Worm (Caenorhabditis elegans) whole organism, mixed stage, embryonic: ENCODE data around the gene C54F6.15.

Experiments
- M03D4.4 ChIP-seq: sonication (generic microtip); optimal IDR thresholded peaks from 2 replicates; lab custom pipeline; 2017; ENCODE audit warnings: mild to moderate bottlenecking, missing genetic modification characterization, missing compliant biosample characterization
- blmp-1 ChIP-seq: fragments of 150-350 bp; optimal IDR thresholded peaks from 2 replicates; lab custom pipeline; 2014; ENCODE audit warnings: missing biosample characterization, missing genetic modification characterization
- ceh-39 ChIP-seq: fragments of 150-350 bp; optimal IDR thresholded peaks from 2 replicates; lab custom pipeline; 2014; ENCODE audit warnings: missing biosample characterization, missing genetic modification characterization
- ceh-43 ChIP-seq: fragments of 200-800 bp; sonication (Bioruptor generic); optimal IDR thresholded peaks from 2 replicates; lab custom pipeline; 2018; ENCODE audit warnings: mild to moderate bottlenecking, missing genetic modification characterization, moderate library complexity, missing compliant biosample characterization
- ceh-83 ChIP-seq: fragments of 200-800 bp; sonication (Bioruptor generic); optimal IDR thresholded peaks from 2 replicates; lab custom pipeline; 2018; ENCODE audit warnings: mild to moderate bottlenecking, missing genetic modification characterization, missing compliant biosample characterization
- ces-1 ChIP-seq: fragments of 150-350 bp; optimal IDR thresholded peaks from 2 replicates; lab custom pipeline; 2014; ENCODE audit warnings: missing biosample characterization, missing genetic modification reagents, missing genetic modification characterization
- cnd-1 ChIP-seq: fragments of 200-800 bp; sonication (Bioruptor generic); optimal IDR thresholded peaks from 2 replicates; lab custom pipeline; 2018; ENCODE audit warnings: mild to moderate bottlenecking, missing genetic modification characterization, missing compliant biosample characterization
- elt-1 ChIP-seq: sonication (generic microtip); optimal IDR thresholded peaks from 2 replicates; lab custom pipeline; 2017; ENCODE audit warnings: missing genetic modification characterization, mild to moderate bottlenecking, missing compliant biosample characterization, antibody characterized with exemption, moderate library complexity, borderline replicate concordance; ENCODE audit not compliant: insufficient read depth
- elt-3 ChIP-seq: fragments of 150-350 bp; optimal IDR thresholded peaks from 2 replicates; lab custom pipeline; 2014; ENCODE audit warnings: missing biosample characterization, missing genetic modification characterization
- flh-1 ChIP-seq: fragments of 200-800 bp; sonication (Bioruptor generic); optimal IDR thresholded peaks from 2 replicates; lab custom pipeline; 2018; ENCODE audit warnings: mild to moderate bottlenecking, missing genetic modification characterization, moderate library complexity, missing compliant biosample characterization
- ham-2 ChIP-seq: fragments of 200-800 bp; sonication (Bioruptor generic); optimal IDR thresholded peaks from 2 replicates; lab custom pipeline; 2018; ENCODE audit warnings: mild to moderate bottlenecking, missing genetic modification characterization, missing compliant biosample characterization
- hlh-1 ChIP-seq: fragments of 150-350 bp; optimal IDR thresholded peaks from 2 replicates; lab custom pipeline; 2014; ENCODE audit warnings: missing biosample characterization, missing genetic modification reagents, missing genetic modification characterization
- lin-32 ChIP-seq: fragments of 200-800 bp; sonication (Bioruptor generic); optimal IDR thresholded peaks from 2 replicates; lab custom pipeline; 2018; ENCODE audit warnings: mild to moderate bottlenecking, missing genetic modification characterization, missing compliant biosample characterization
- lsy-2 ChIP-seq: fragments of 150-350 bp; optimal IDR thresholded peaks from 2 replicates; lab custom pipeline; 2014; ENCODE audit warnings: missing biosample characterization, missing genetic modification characterization
- mab-5 ChIP-seq: fragments of 150-350 bp; optimal IDR thresholded peaks from 2 replicates; lab custom pipeline; 2014; ENCODE audit warnings: missing biosample characterization, missing genetic modification characterization
- mls-2 ChIP-seq: sonication (generic microtip); optimal IDR thresholded peaks from 2 replicates; lab custom pipeline; 2016; ENCODE audit warnings: mild to moderate bottlenecking, missing genetic modification characterization, moderate library complexity, missing compliant biosample characterization
- nhr-2 ChIP-seq: fragments of 150-350 bp; optimal IDR thresholded peaks from 2 replicates; lab custom pipeline; 2014; ENCODE audit warnings: missing biosample characterization, missing genetic modification characterization
- nhr-237 ChIP-seq: fragments of 150-350 bp; optimal IDR thresholded peaks from 2 replicates; lab custom pipeline; 2014; ENCODE audit warnings: missing biosample characterization, missing genetic modification characterization
- nhr-28 ChIP-seq: fragments of 150-350 bp; optimal IDR thresholded peaks from 2 replicates; lab custom pipeline; 2014; ENCODE audit warnings: missing biosample characterization, missing genetic modification characterization
- nhr-76 ChIP-seq: sonication (generic microtip); optimal IDR thresholded peaks from 2 replicates; lab custom pipeline; 2017; ENCODE audit warnings: missing biosample characterization, missing genetic modification characterization
- pha-4 ChIP-seq: fragments of 150-350 bp; optimal IDR thresholded peaks from 2 replicates; lab custom pipeline; 2018; ENCODE audit warnings: missing biosample characterization, missing genetic modification reagents, missing genetic modification characterization
- sem-2 ChIP-seq: fragments of 200-800 bp; sonication (Bioruptor generic); optimal IDR thresholded peaks from 2 replicates; lab custom pipeline; 2018; ENCODE audit warnings: mild to moderate bottlenecking, missing genetic modification characterization, missing compliant biosample characterization
- snpc-4 ChIP-seq: fragments of 150-350 bp; optimal IDR thresholded peaks from 2 replicates; lab custom pipeline; 2014; ENCODE audit warnings: missing biosample characterization, missing genetic modification characterization
- sptf-1 ChIP-seq: sonication (generic microtip); optimal IDR thresholded peaks from 2 replicates; lab custom pipeline; 2017; ENCODE audit warnings: mild to moderate bottlenecking, missing genetic modification characterization, moderate library complexity, missing compliant biosample characterization
- tbx-8 ChIP-seq: fragments of 200-800 bp; sonication (Bioruptor generic); optimal IDR thresholded peaks from 2 replicates; lab custom pipeline; 2018; ENCODE audit warnings: mild to moderate bottlenecking, missing genetic modification characterization, moderate library complexity, missing compliant biosample characterization
- unc-120 ChIP-seq: sonication (generic microtip); optimal IDR thresholded peaks from 2 replicates; lab custom pipeline; 2017; ENCODE audit warnings: missing genetic modification characterization, missing compliant biosample characterization; ENCODE audit not compliant: poor library complexity, severe bottlenecking
- unc-39 ChIP-seq: fragments of 150-350 bp; optimal IDR thresholded peaks from 2 replicates; lab custom pipeline; 2014; ENCODE audit warnings: missing biosample characterization, missing genetic modification characterization
- unc-62 ChIP-seq: fragments of 150-350 bp; optimal IDR thresholded peaks from 2 replicates; lab custom pipeline; 2014; ENCODE audit warnings: missing biosample characterization, missing genetic modification reagents, missing genetic modification characterization
- zip-8 ChIP-seq: fragments of 150-350 bp; optimal IDR thresholded peaks from 2 replicates; lab custom pipeline; 2014; ENCODE audit warnings: missing biosample characterization, missing genetic modification characterization
- ztf-11 ChIP-seq: fragments of 150-350 bp; optimal IDR thresholded peaks from 2 replicates; lab custom pipeline; 2014; ENCODE audit warnings: missing biosample characterization, missing genetic modification characterization

Gene C54F6.15

DNA sequence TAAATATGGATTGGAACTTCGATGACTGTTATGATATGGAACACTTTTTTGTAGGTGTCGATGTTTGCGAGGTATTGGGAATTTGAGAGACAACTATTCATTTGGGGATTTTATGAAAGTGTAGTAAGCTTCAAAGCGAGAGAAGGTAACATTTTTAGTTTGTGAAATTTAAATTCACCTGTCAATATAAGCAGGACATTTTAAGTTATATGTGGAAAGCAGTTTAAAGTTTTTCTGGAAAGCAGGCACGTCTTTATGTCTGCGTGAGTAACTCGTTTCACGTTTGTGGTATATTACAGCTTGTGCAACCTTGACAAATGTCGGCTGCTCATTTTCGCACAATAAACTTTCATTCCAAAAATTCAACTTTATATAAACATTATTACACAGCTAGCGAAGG is 17.9 kb downstream of the C54F6.15 start, which contains the start of gene srh-229:
srh-229 (minus strand) TSS at position 101 of the 400 bp plus-strand sequence.
- TF ChIP-seq ztf-11 (tag; lab: Kevin White, UChicago) (no peak), blmp-1 (tag; lab: Kevin White, UChicago) (no peak), unc-39 (no peak), lin-32 (GFP tag; lab: Kevin White, UChicago) (no peak), ceh-83 (no peak), zip-8 (tag; lab: Kevin White, UChicago) (no peak), elt-3 (tag; lab: Kevin White, UChicago) (no peak), nhr-237 (no peak), elt-1 (tag; lab: Kevin White, UChicago) (no peak), snpc-4 (tag; lab: Kevin White, UChicago) (no peak), ceh-43 (GFP tag; lab: Kevin White, UChicago) (no peak), pha-4 (tag; lab: Kevin White, UChicago) (no peak), nhr-2 (tag; lab: Kevin White, UChicago) (no peak), ham-2 (GFP tag; lab: Kevin White, UChicago) (no peak)

DNA sequence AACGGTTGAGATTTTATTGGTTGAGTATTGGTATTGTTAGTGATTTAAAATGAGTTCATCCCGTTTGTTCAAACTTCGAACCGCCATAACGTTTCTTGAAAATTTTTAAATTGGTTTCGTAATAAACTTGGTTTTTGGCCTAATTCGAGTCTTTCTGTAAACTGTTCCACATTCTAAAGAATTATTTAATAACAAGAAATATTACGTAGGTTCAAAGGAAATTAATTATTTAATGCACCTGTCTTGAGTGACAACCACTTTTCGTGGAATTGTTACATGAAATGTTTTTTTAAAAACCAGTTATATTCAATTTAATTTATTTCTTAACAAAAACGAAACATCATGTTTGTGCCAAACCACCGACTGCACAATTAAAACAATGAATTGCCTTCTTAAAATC is 21.0 kb downstream of the C54F6.15 start:
- TF ChIP-seq unc-39, result no peak
- TF ChIP-seq blmp-1 (tag; lab: Kevin White, UChicago), result no peak
- no peak for TF ChIP-seq ceh-83
- TF ChIP-seq lin-32 (GFP tag; lab: Kevin White, UChicago), result no peak
- TF ChIP-seq tbx-8 (GFP tag; lab: Kevin White, UChicago), result no peak
- TF ChIP-seq nhr-76 (tag; lab: Kevin White, UChicago), result no peak
- TF ChIP-seq M03D4.4, result no peak
- no peak for TF ChIP-seq snpc-4 (tag; lab: Kevin White, UChicago)
- no peak for TF ChIP-seq mab-5 (tag; lab: Kevin White, UChicago)

- TF ChIP-seq ces-1 (GFP tag; lab: Kevin White, UChicago), result no peak
- no peak for TF ChIP-seq snpc-4 (tag; lab: Kevin White, UChicago)
- TF ChIP-seq unc-62, result no peak
- no peak for TF ChIP-seq nhr-237
- no peak for TF ChIP-seq sptf-1 (tag; lab: Kevin White, UChicago)
- TF ChIP-seq ceh-39 (tag; lab: Kevin White, UChicago), result no peak
- no peak for TF ChIP-seq ztf-11 (tag; lab: Kevin White, UChicago)
- no peak for TF ChIP-seq lsy-2 (tag; lab: Kevin White, UChicago)
- no peak for TF ChIP-seq ceh-83
- no peak for TF ChIP-seq mls-2 (tag; lab: Kevin White, UChicago)
- TF ChIP-seq zip-8 (tag; lab: Kevin White, UChicago), result no peak
- TF ChIP-seq pha-4 (tag; lab: Kevin White, UChicago), result no peak
- no peak for TF ChIP-seq hlh-1
- no peak for TF ChIP-seq elt-3 (tag; lab: Kevin White, UChicago)
- no peak for TF ChIP-seq cnd-1 (tag; lab: Kevin White, UChicago)
- TF ChIP-seq sem-2 (GFP tag; lab: Kevin White, UChicago), result no peak
- no peak for TF ChIP-seq flh-1 (GFP tag; lab: Kevin White, UChicago)
These were observed 24.7 kb downstream of the C54F6.15 start, which contains the start of gene srh-79 for ce11 chrV:7497440-7497839. Gene srh-79, plus strand, starts transcription at chrV:7497740.

DNA sequence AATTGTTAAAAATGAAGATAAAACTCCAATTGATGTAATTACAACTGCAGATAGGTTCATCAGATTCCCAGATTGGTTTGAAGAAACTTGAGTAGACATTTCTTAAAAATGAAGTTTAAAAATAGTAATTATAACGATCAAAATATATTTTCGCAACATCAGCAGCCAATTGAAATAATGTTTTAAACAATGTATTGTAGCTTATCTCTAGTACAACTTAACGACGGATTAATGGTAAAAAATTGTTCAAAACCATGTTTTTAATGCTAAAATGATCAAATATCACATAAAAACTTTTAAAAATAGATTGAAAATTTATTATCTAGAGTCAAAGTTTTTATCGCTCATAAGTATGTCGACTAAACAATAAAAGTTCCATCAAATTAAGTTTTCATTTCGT is 27.0 kb downstream of the C54F6.15 start, which contains the start of gene srbc-11:
srbc-11 (minus strand) TSS at position 101 of the 400 bp plus-strand sequence.
- no peak for TF ChIP-seq sptf-1 (tag; lab: Kevin White, UChicago)
- TF ChIP-seq ceh-83, result no peak
- TF ChIP-seq M03D4.4, result no peak
- no peak for TF ChIP-seq hlh-1
- no peak for TF ChIP-seq pha-4 (tag; lab: Kevin White, UChicago)
- no peak for TF ChIP-seq nhr-2 (tag; lab: Kevin White, UChicago)
- TF ChIP-seq ztf-11 (tag; lab: Kevin White, UChicago), result no peak
- TF ChIP-seq ceh-43 (GFP tag; lab: Kevin White, UChicago), result no peak
- TF ChIP-seq tbx-8 (GFP tag; lab: Kevin White, UChicago), result no peak
- TF ChIP-seq sem-2 (GFP tag; lab: Kevin White, UChicago), result no peak
- no peak for TF ChIP-seq nhr-28 (tag; lab: Kevin White, UChicago)
- no peak for TF ChIP-seq ceh-39 (tag; lab: Kevin White, UChicago)
- TF ChIP-seq zip-8 (tag; lab: Kevin White, UChicago), result no peak
- TF ChIP-seq cnd-1 (tag; lab: Kevin White, UChicago), result no peak
- no peak for TF ChIP-seq mab-5 (tag; lab: Kevin White, UChicago)
- no peak for TF ChIP-seq lin-32 (GFP tag; lab: Kevin White, UChicago)
- TF ChIP-seq unc-120 (tag; lab: Kevin White, UChicago), result no peak
- TF ChIP-seq elt-3 (tag; lab: Kevin White, UChicago), result no peak
- TF ChIP-seq, all 35 proteins: peak for 0
